Worm (Caenorhabditis elegans): ENCODE results near the gene srx-44.

Gene srx-44

ce11 chrV:16061993-16062392 lies 41.9 kb downstream of the srx-44 start, which contains the start of gene fbxa-100:
Gene fbxa-100, minus strand, starts transcription at chrV:16062093.
- TF ChIP-seq dao-5 (tag; optimal IDR thresholded peaks at IDR 0.05) (no peak), W03F9.2 (tag; optimal IDR thresholded peaks at IDR 0.05) (no peak), him-1 (tag; optimal IDR thresholded peaks at IDR 0.05) (no peak)

- no peak for TF ChIP-seq him-1 (tag; optimal IDR thresholded peaks at IDR 0.05)
- TF ChIP-seq dao-5 (tag; optimal IDR thresholded peaks at IDR 0.05) = no peak
- TF ChIP-seq W03F9.2 (tag; optimal IDR thresholded peaks at IDR 0.05) = no peak
Observed at ce11 chrV:16062788-16063187, 42.6 kb downstream of the srx-44 start, which contains the start of gene F14H3.14. Gene F14H3.14, minus strand, starts transcription at chrV:16062888.

- TF ChIP-seq him-1 (tag; optimal IDR thresholded peaks at IDR 0.05) (no peak), dao-5 (tag; optimal IDR thresholded peaks at IDR 0.05) (no peak), W03F9.2 (tag; optimal IDR thresholded peaks at IDR 0.05) (no peak)
Observed at ce11 chrV:16068938-16069337, 48.8 kb downstream of the srx-44 start, which contains the start of gene cyp-35D1. Gene cyp-35D1, plus strand, starts transcription at chrV:16069238.

- no peak for TF ChIP-seq him-1 (tag; optimal IDR thresholded peaks at IDR 0.05)
- no peak for TF ChIP-seq dao-5 (tag; optimal IDR thresholded peaks at IDR 0.05)
- no peak for TF ChIP-seq W03F9.2 (tag; optimal IDR thresholded peaks at IDR 0.05)
Observed at ce11 chrV:16071167-16071566, 51.0 kb downstream of the srx-44 start, which contains the start of gene nhr-176. Gene nhr-176, plus strand, starts transcription at chrV:16071325.

All from whole organism, L4/young adult.